Worm (Caenorhabditis elegans): ENCODE measurements around the gene srxa-6.

DNA sequence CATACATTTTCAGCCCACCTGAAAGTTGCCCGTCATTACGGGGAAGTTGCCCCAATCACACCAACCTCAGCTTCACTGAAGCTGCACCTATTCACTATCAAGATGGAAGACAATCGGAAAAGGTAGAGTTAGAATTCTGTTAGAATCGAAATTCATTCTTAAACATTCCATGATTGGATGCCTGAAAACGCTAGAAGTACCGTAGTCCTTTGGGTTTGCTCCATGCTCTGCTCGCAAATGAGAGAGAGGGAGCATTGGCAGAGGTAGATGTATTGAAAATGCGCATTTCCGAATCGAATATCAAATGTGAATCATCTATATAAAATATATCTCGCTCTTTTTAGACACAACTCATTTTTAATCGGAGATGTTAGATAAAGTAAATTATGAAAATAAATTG is 45.6 kb downstream of the srxa-6 start, which contains the start of gene hif-1:
- TF ChIP-seq ama-1 (optimal IDR thresholded peaks at IDR 0.05) (peak; percentile 65), sea-2 (GFP tag; optimal IDR thresholded peaks at IDR 0.05) (no peak), nhr-237 (tag; optimal IDR thresholded peaks at IDR 0.05) (no peak), pha-4 (tag; optimal IDR thresholded peaks at IDR 0.05) (no peak), R02D3.7 (tag; optimal IDR thresholded peaks at IDR 0.05) (no peak), mdl-1 (tag; optimal IDR thresholded peaks at IDR 0.05) (no peak), ztf-11 (tag; optimal IDR thresholded peaks at IDR 0.05) (no peak), jun-1 (tag; optimal IDR thresholded peaks at IDR 0.05) (no peak)
